Worm (Caenorhabditis elegans) whole organism, L4 larva: ENCODE data around the gene F58G6.7.

Experiments used
- F10B5.3 ChIP-seq: sonication (generic microtip); optimal IDR thresholded peaks from 2 replicates; lab custom pipeline; 2016; ENCODE audit warnings: mild to moderate bottlenecking, missing genetic modification characterization, missing compliant biosample characterization
- F37D6.2 ChIP-seq: sonication (generic microtip); optimal IDR thresholded peaks from 2 replicates; lab custom pipeline; 2016; ENCODE audit warnings: mild to moderate bottlenecking, missing genetic modification characterization, missing compliant biosample characterization
- T26A8.4 ChIP-seq: fragments of 200-800 bp; sonication (Bioruptor generic); IDR thresholded peaks from 2 replicates; pipeline ENCODE4 v1.3.6; 2022; ENCODE audit warnings: missing genetic modification characterization, missing compliant biosample characterization
- arid-1 ChIP-seq: fragments of 200-800 bp; sonication (Bioruptor generic); conservative IDR thresholded peaks from 2 replicates; pipeline ENCODE4 v1.3.6; 2022; ENCODE audit warnings: missing genetic modification reagents, missing genetic modification characterization, missing compliant biosample characterization
- attf-4 ChIP-seq: sonication (generic microtip); optimal IDR thresholded peaks from 3 replicates; lab custom pipeline; 2017; ENCODE audit warnings: missing biosample characterization, missing genetic modification characterization
- ceh-28 ChIP-seq: fragments of 150-350 bp; optimal IDR thresholded peaks from 2 replicates; lab custom pipeline; 2014; ENCODE audit warnings: missing biosample characterization, missing genetic modification reagents, missing genetic modification characterization
- ceh-62 ChIP-seq: sonication (generic microtip); optimal IDR thresholded peaks from 2 replicates; lab custom pipeline; 2017; ENCODE audit warnings: missing biosample characterization, missing genetic modification characterization
- ceh-82 ChIP-seq: sonication (generic microtip); optimal IDR thresholded peaks from 2 replicates; lab custom pipeline; 2017; ENCODE audit warnings: missing biosample characterization, missing genetic modification characterization
- ctbp-1 ChIP-seq: fragments of 200-800 bp; sonication (Bioruptor generic); IDR thresholded peaks from 2 replicates; pipeline ENCODE4 v1.3.6; 2022; ENCODE audit warnings: missing genetic modification reagents, missing genetic modification characterization, missing compliant biosample characterization
- daf-16 ChIP-seq, 3 experiments: sonication (generic microtip); optimal IDR thresholded peaks; 2 replicates each; lab custom pipeline; 2016 to 2017; ENCODE audit warnings: missing genetic modification characterization in 3 of 3, missing genetic modification reagents in 3 of 3, mild to moderate bottlenecking in 2 of 3, missing compliant biosample characterization in 2 of 3, missing biosample characterization in 1 of 3, moderate library complexity in 1 of 3
- dmd-6 ChIP-seq: fragments of 200-800 bp; sonication (Bioruptor generic); IDR thresholded peaks from 2 replicates; pipeline ENCODE4 v1.3.6; 2022; ENCODE audit warnings: missing genetic modification reagents, missing genetic modification characterization, missing compliant biosample characterization
- dmd-9 ChIP-seq: fragments of 200-800 bp; sonication (Bioruptor generic); IDR thresholded peaks from 2 replicates; pipeline ENCODE4 v1.3.6; 2022; ENCODE audit warnings: missing genetic modification reagents, missing genetic modification characterization, missing compliant biosample characterization
- dpl-1 ChIP-seq: fragments of 150-350 bp; optimal IDR thresholded peaks from 2 replicates; lab custom pipeline; 2014; ENCODE audit warnings: missing biosample characterization, missing genetic modification reagents, missing genetic modification characterization
- dve-1 ChIP-seq: sonication (generic microtip); optimal IDR thresholded peaks from 2 replicates; lab custom pipeline; 2017; ENCODE audit warnings: antibody characterized with exemption, mild to moderate bottlenecking, missing genetic modification characterization, missing compliant biosample characterization; ENCODE audit not compliant: insufficient read depth
- egl-27 ChIP-seq: sonication (generic microtip); optimal IDR thresholded peaks from 3 replicates; lab custom pipeline; 2017; ENCODE audit warnings: missing biosample characterization, missing genetic modification reagents, missing genetic modification characterization
- fos-1 ChIP-seq: fragments of 150-350 bp; optimal IDR thresholded peaks from 2 replicates; lab custom pipeline; 2014; ENCODE audit warnings: missing biosample characterization, missing genetic modification characterization
- hif-1 ChIP-seq, 2 experiments: sonication (generic microtip); optimal IDR thresholded peaks; 2 replicates each; lab custom pipeline; 2016 to 2017; ENCODE audit warnings: missing compliant biosample characterization in 2 of 2, missing genetic modification characterization in 2 of 2, missing genetic modification reagents in 2 of 2, missing genotype in 2 of 2, mild to moderate bottlenecking in 1 of 2
- hlh-11 ChIP-seq: fragments of 200-800 bp; sonication (Bioruptor generic); optimal IDR thresholded peaks from 2 replicates; lab custom pipeline; 2018; ENCODE audit warnings: mild to moderate bottlenecking, missing genetic modification characterization, missing compliant biosample characterization
- hlh-30 ChIP-seq: sonication (generic microtip); optimal IDR thresholded peaks from 2 replicates; lab custom pipeline; 2017; ENCODE audit warnings: antibody characterized with exemption, mild to moderate bottlenecking, missing genetic modification characterization, missing compliant biosample characterization; ENCODE audit not compliant: insufficient read depth
- hmg-1.1 ChIP-seq: fragments of 200-800 bp; sonication (Bioruptor generic); IDR thresholded peaks from 2 replicates; pipeline ENCODE4 v1.3.6; 2022; ENCODE audit warnings: missing genetic modification reagents, missing genetic modification characterization, missing compliant biosample characterization
- lin-1 ChIP-seq: fragments of 200-800 bp; sonication (Bioruptor generic); IDR thresholded peaks from 2 replicates; pipeline ENCODE4 v1.3.6; 2022; ENCODE audit warnings: missing genetic modification reagents, missing genetic modification characterization, missing compliant biosample characterization
- lin-15B ChIP-seq: fragments of 150-350 bp; sonication (generic microtip); optimal IDR thresholded peaks from 3 replicates; lab custom pipeline; 2014; ENCODE audit warnings: missing biosample characterization, missing genetic modification characterization
- lin-29 ChIP-seq: fragments of 200-800 bp; sonication (Bioruptor generic); IDR thresholded peaks from 2 replicates; pipeline ENCODE4 v1.3.6; 2022; ENCODE audit warnings: missing genetic modification reagents, missing genetic modification characterization, missing compliant biosample characterization
- lsy-2 ChIP-seq, 2 experiments: fragments of 150-350 bp in 1 of 2; sonication (generic microtip) in 1 of 2; optimal IDR thresholded peaks; 2 replicates each; lab custom pipeline; 2014 to 2017; ENCODE audit warnings: missing biosample characterization in 2 of 2, missing genetic modification characterization in 2 of 2
- mdl-1 ChIP-seq, 2 experiments: fragments of 150-350 bp in 1 of 2; sonication (generic microtip) in 1 of 2; optimal IDR thresholded peaks; 2 replicates each; lab custom pipeline; 2014 to 2017; ENCODE audit warnings: missing biosample characterization in 2 of 2, missing genetic modification characterization in 2 of 2
- mdt-29 ChIP-seq: fragments of 200-800 bp; sonication (Bioruptor generic); IDR thresholded peaks from 2 replicates; pipeline ENCODE4 v1.3.6; 2022; ENCODE audit warnings: missing genetic modification reagents, missing genetic modification characterization, missing compliant biosample characterization
- mep-1 ChIP-seq: fragments of 150-350 bp; sonication (generic microtip); optimal IDR thresholded peaks from 3 replicates; lab custom pipeline; 2014; ENCODE audit warnings: missing biosample characterization, missing genetic modification characterization
- mes-2 ChIP-seq: sonication (generic microtip); optimal IDR thresholded peaks from 2 replicates; lab custom pipeline; 2016; ENCODE audit warnings: missing genotype, mild to moderate bottlenecking, missing genetic modification characterization, missing compliant biosample characterization; ENCODE audit not compliant: poor library complexity, severe bottlenecking
- nhr-102 ChIP-seq: sonication (generic microtip); optimal IDR thresholded peaks from 2 replicates; lab custom pipeline; 2016; ENCODE audit warnings: mild to moderate bottlenecking, missing genetic modification characterization, moderate library complexity, missing compliant biosample characterization
- nhr-25 ChIP-seq: sonication (generic microtip); optimal IDR thresholded peaks from 2 replicates; lab custom pipeline; 2017; ENCODE audit warnings: missing genetic modification characterization, mild to moderate bottlenecking, missing compliant biosample characterization, antibody characterized with exemption, moderate library complexity, borderline replicate concordance; ENCODE audit not compliant: insufficient read depth
- nhr-28 ChIP-seq: fragments of 150-350 bp; optimal IDR thresholded peaks from 2 replicates; lab custom pipeline; 2014; ENCODE audit warnings: missing biosample characterization, missing genetic modification characterization
- nhr-41 ChIP-seq: fragments of 200-800 bp; sonication (Bioruptor generic); IDR thresholded peaks from 2 replicates; pipeline ENCODE4 v1.3.6; 2022; ENCODE audit warnings: missing genetic modification reagents, missing genetic modification characterization, missing compliant biosample characterization
- nhr-77 ChIP-seq: fragments of 150-350 bp; optimal IDR thresholded peaks from 2 replicates; lab custom pipeline; 2014; ENCODE audit warnings: missing biosample characterization, missing genetic modification characterization
- php-3 ChIP-seq: fragments of 200-800 bp; sonication (Bioruptor generic); IDR thresholded peaks from 2 replicates; pipeline ENCODE4 v1.3.6; 2022; ENCODE audit warnings: missing genetic modification reagents, missing genetic modification characterization, missing compliant biosample characterization
- spr-3 ChIP-seq: fragments of 200-800 bp; sonication (Bioruptor generic); optimal IDR thresholded peaks from 2 replicates; lab custom pipeline; 2018; ENCODE audit warnings: mild to moderate bottlenecking, missing genetic modification characterization, missing compliant biosample characterization
- tra-1 ChIP-seq: fragments of 200-800 bp; sonication (Bioruptor generic); IDR thresholded peaks from 2 replicates; pipeline ENCODE4 v1.3.6; 2022; ENCODE audit warnings: missing genetic modification reagents, missing genetic modification characterization, missing compliant biosample characterization
- vab-7 ChIP-seq: fragments of 200-800 bp; sonication (Bioruptor generic); IDR thresholded peaks from 2 replicates; pipeline ENCODE4 v1.3.6; 2022; ENCODE audit warnings: missing genetic modification reagents, missing genetic modification characterization, missing compliant biosample characterization
- zag-1 ChIP-seq: fragments of 150-350 bp; optimal IDR thresholded peaks from 2 replicates; lab custom pipeline; 2014; ENCODE audit warnings: missing biosample characterization, missing genetic modification characterization
- zip-11 ChIP-seq: fragments of 200-800 bp; sonication (Bioruptor generic); IDR thresholded peaks from 2 replicates; pipeline ENCODE4 v1.3.6; 2022; ENCODE audit warnings: missing genetic modification characterization, missing compliant biosample characterization

F58G6.7 gene

ce11 chrIV:9622272-9622671 is 31.8 kb upstream of the F58G6.7 start, which contains the start of gene W09C2.7:
W09C2.7 (minus strand) TSS chrIV:9622372.
- TF ChIP-seq zag-1 (tag; lab: Kevin White, UChicago), result no peak
- no peak for TF ChIP-seq attf-4
- TF ChIP-seq nhr-77, result no peak
- no peak for TF ChIP-seq ceh-82 (tag; lab: Kevin White, UChicago)
- TF ChIP-seq hlh-30 (tag; lab: Kevin White, UChicago), result no peak
- TF ChIP-seq daf-16 (GFP tag; optimal IDR thresholded peaks at IDR 0.05; lab: Kevin White, UChicago), result no peak
- no peak for TF ChIP-seq daf-16 (tag; optimal IDR thresholded peaks at IDR 0.05; lab: Kevin White, UChicago)
- no peak for TF ChIP-seq lin-15B (tag; lab: Kevin White, UChicago)
- TF ChIP-seq lin-29 (GFP tag; lab: Robert Waterston, UW), result no peak
- no peak for TF ChIP-seq lsy-2 (tag; optimal IDR thresholded peaks at IDR 0.05; lab: Kevin White, UChicago)
- TF ChIP-seq ceh-62 (tag; lab: Kevin White, UChicago), result no peak
- no peak for TF ChIP-seq zip-11 (GFP tag; lab: Robert Waterston, UW)
- TF ChIP-seq ctbp-1, result no peak
- no peak for TF ChIP-seq F37D6.2 (tag; lab: Kevin White, UChicago)
- no peak for TF ChIP-seq F10B5.3 (tag; lab: Kevin White, UChicago)

ce11 chrIV:9623269-9623668 is 30.8 kb upstream of the F58G6.7 start, which contains the start of gene W09C2.9:
W09C2.9 (minus strand) TSS chrIV:9623369.
- TF ChIP-seq hlh-11 (tag; lab: Kevin White, UChicago) (no peak), tra-1 (GFP tag; lab: Robert Waterston, UW) (no peak), nhr-77 (no peak), nhr-41 (GFP tag; lab: Robert Waterston, UW) (no peak), mep-1 (no peak), zag-1 (tag; lab: Kevin White, UChicago) (no peak), dmd-9 (GFP tag; lab: Robert Waterston, UW) (no peak), dpl-1 (GFP tag; lab: Kevin White, UChicago) (no peak)

ce11 chrIV:9624275-9624674 is 29.8 kb upstream of the F58G6.7 start, which contains the start of gene W09C2.8:
W09C2.8 (minus strand) TSS chrIV:9624375.
- TF ChIP-seq nhr-28 (tag; lab: Kevin White, UChicago) (no peak), ceh-28 (tag; lab: Kevin White, UChicago) (no peak), spr-3 (GFP tag; lab: Kevin White, UChicago) (no peak), nhr-102 (tag; lab: Kevin White, UChicago) (no peak), hlh-11 (tag; lab: Kevin White, UChicago) (no peak), fos-1 (no peak)

- TF ChIP-seq vab-7 (no peak), F37D6.2 (tag; lab: Kevin White, UChicago) (no peak), nhr-28 (tag; lab: Kevin White, UChicago) (no peak), lin-29 (GFP tag; lab: Robert Waterston, UW) (no peak), egl-27 (tag; lab: Kevin White, UChicago) (no peak), mes-2 (no peak), dpl-1 (GFP tag; lab: Kevin White, UChicago) (no peak), lin-1 (no peak), mdt-29 (no peak), php-3 (no peak)
Measured at ce11 chrIV:9624977-9625376, 29.1 kb upstream of the F58G6.7 start, which contains the start of gene W09C2.10. W09C2.10 (minus strand) TSS chrIV:9625077.

ce11 chrIV:9625829-9626228 is 28.3 kb upstream of the F58G6.7 start:
- TF ChIP-seq mdl-1 (tag; optimal IDR thresholded peaks at IDR 0.05; lab: Kevin White, UChicago) (peak in 1 of 2 experiments; percentile 25), nhr-41 (GFP tag; lab: Robert Waterston, UW) (no peak), mep-1 (peak; percentile 20), hmg-1.1 (GFP tag; lab: Robert Waterston, UW) (0 out of 2 replicates have a peak, but pooled peaks have one; percentile 22), dve-1 (tag; lab: Kevin White, UChicago) (peak; percentile 65), nhr-25 (tag; lab: Kevin White, UChicago) (no peak), nhr-28 (tag; lab: Kevin White, UChicago) (peak; percentile 52), hif-1 (tag; optimal IDR thresholded peaks at IDR 0.05; lab: Kevin White, UChicago) (peak in 1 of 2 experiments; percentile 17), nhr-77 (peak; percentile 21), dmd-6 (GFP tag; lab: Robert Waterston, UW) (peak; percentile 42; the same call in 1 of the 2 replicates), hlh-11 (tag; lab: Kevin White, UChicago) (peak; percentile 27), arid-1 (GFP tag; lab: Robert Waterston, UW) (0 out of 2 replicates have a peak, but pooled peaks have one; percentile 13), T26A8.4 (GFP tag; lab: Robert Waterston, UW) (no peak), hlh-30 (tag; lab: Kevin White, UChicago) (peak; percentile 68)
